Worm (Caenorhabditis elegans) whole organism, young adult: ENCODE data around the gene T12D8.9.

Experiments
- B0035.1 ChIP-seq: sonication (generic microtip); optimal IDR thresholded peaks from 2 replicates; lab custom pipeline; 2016; ENCODE audit warnings: missing genetic modification characterization, mild to moderate bottlenecking, missing compliant biosample characterization, missing genotype, missing genetic modification reagents
- B0261.1 ChIP-seq: sonication (generic microtip); optimal IDR thresholded peaks from 2 replicates; lab custom pipeline; 2016; ENCODE audit warnings: mild to moderate bottlenecking, missing genetic modification characterization, moderate library complexity, missing compliant biosample characterization
- F22D6.2 ChIP-seq: sonication (generic microtip); optimal IDR thresholded peaks from 2 replicates; lab custom pipeline; 2016; ENCODE audit warnings: mild to moderate bottlenecking, missing genetic modification characterization, missing compliant biosample characterization
- F37B4.10 ChIP-seq: fragments of 200-800 bp; sonication (Bioruptor generic); IDR thresholded peaks from 2 replicates; pipeline ENCODE4 v1.3.6; 2022; ENCODE audit warnings: missing genetic modification characterization, missing compliant biosample characterization
- F39B2.1 ChIP-seq: fragments of 200-800 bp; sonication (Bioruptor generic); IDR thresholded peaks from 2 replicates; pipeline ENCODE4 v1.3.6; 2022; ENCODE audit warnings: missing genetic modification reagents, missing genetic modification characterization, missing compliant biosample characterization
- F49E8.2 ChIP-seq: sonication (generic microtip); optimal IDR thresholded peaks from 3 replicates; lab custom pipeline; 2017; ENCODE audit warnings: missing genetic modification characterization, mild to moderate bottlenecking, missing compliant biosample characterization, antibody characterized with exemption, moderate library complexity; ENCODE audit not compliant: insufficient read depth
- F57C9.4 ChIP-seq: sonication (generic microtip); optimal IDR thresholded peaks from 2 replicates; lab custom pipeline; 2017; ENCODE audit warnings: mild to moderate bottlenecking, missing genetic modification characterization, missing compliant biosample characterization
- Y95B8A.8 ChIP-seq: fragments of 200-800 bp; sonication (Bioruptor generic); IDR thresholded peaks from 2 replicates; pipeline ENCODE4 v1.3.6; 2022; ENCODE audit warnings: missing genetic modification reagents, missing genetic modification characterization, missing compliant biosample characterization
- ZK185.1 ChIP-seq: sonication (generic microtip); optimal IDR thresholded peaks from 2 replicates; lab custom pipeline; 2016; ENCODE audit warnings: mild to moderate bottlenecking, missing genetic modification characterization, missing compliant biosample characterization; ENCODE audit not compliant: poor library complexity, severe bottlenecking
- akir-1 ChIP-seq: fragments of 200-800 bp; sonication (Bioruptor generic); optimal IDR thresholded peaks from 2 replicates; lab custom pipeline; 2018; ENCODE audit warnings: mild to moderate bottlenecking, missing genetic modification characterization, moderate library complexity, missing compliant biosample characterization
- attf-5 ChIP-seq: fragments of 200-800 bp; sonication (Bioruptor generic); optimal IDR thresholded peaks from 2 replicates; lab custom pipeline; 2018; ENCODE audit warnings: mild to moderate bottlenecking, missing genetic modification characterization, missing compliant biosample characterization
- cebp-1 ChIP-seq, 2 experiments: fragments of 200-800 bp in 1 of 2; sonication (Bioruptor generic) in 1 of 2; sonication (generic microtip) in 1 of 2; IDR thresholded peaks in 1 of 2; optimal IDR thresholded peaks in 1 of 2; 2 replicates each; pipeline versions ENCODE4 v1.3.6 to Lab custom; 2017 to 2022; ENCODE audit warnings: missing compliant biosample characterization in 2 of 2, missing genetic modification characterization in 2 of 2, mild to moderate bottlenecking in 1 of 2, missing genetic modification reagents in 1 of 2, moderate library complexity in 1 of 2
- ceh-58 ChIP-seq: fragments of 200-800 bp; sonication (Bioruptor generic); IDR thresholded peaks from 2 replicates; pipeline ENCODE4 v1.3.6; 2022; ENCODE audit warnings: missing genetic modification characterization, missing compliant biosample characterization
- ceh-79 ChIP-seq: sonication (generic microtip); optimal IDR thresholded peaks from 2 replicates; lab custom pipeline; 2017; ENCODE audit warnings: mild to moderate bottlenecking, missing genetic modification characterization, missing compliant biosample characterization
- dox-1 ChIP-seq: fragments of 200-800 bp; sonication (Bioruptor generic); IDR thresholded peaks from 2 replicates; pipeline ENCODE4 v1.3.6; 2022; ENCODE audit warnings: missing genetic modification reagents, missing genetic modification characterization, missing compliant biosample characterization
- efl-1 ChIP-seq: fragments of 150-350 bp; optimal IDR thresholded peaks from 2 replicates; lab custom pipeline; 2014; ENCODE audit warnings: missing biosample characterization, missing genetic modification reagents, missing genetic modification characterization
- egrh-3 ChIP-seq: fragments of 200-800 bp; sonication (Bioruptor generic); IDR thresholded peaks from 2 replicates; pipeline ENCODE4 v1.3.6; 2022; ENCODE audit warnings: missing genetic modification reagents, missing genetic modification characterization, missing compliant biosample characterization
- fkh-3 ChIP-seq: sonication (generic microtip); optimal IDR thresholded peaks from 2 replicates; lab custom pipeline; 2016; ENCODE audit warnings: mild to moderate bottlenecking, missing genetic modification characterization, missing compliant biosample characterization
- him-1 ChIP-seq: sonication (generic microtip); optimal IDR thresholded peaks from 2 replicates; lab custom pipeline; 2016; ENCODE audit warnings: missing genotype, missing genetic modification reagents, missing genetic modification characterization, missing compliant biosample characterization
- hlh-26 ChIP-seq: fragments of 200-800 bp; sonication (Bioruptor generic); conservative IDR thresholded peaks from 2 replicates; pipeline ENCODE4 v1.3.6; 2022; ENCODE audit warnings: missing genetic modification reagents, missing genetic modification characterization, missing compliant biosample characterization
- hrde-1 ChIP-seq: sonication (generic microtip); optimal IDR thresholded peaks from 2 replicates; lab custom pipeline; 2016; ENCODE audit warnings: missing genetic modification characterization, mild to moderate bottlenecking, missing compliant biosample characterization, moderate library complexity, missing genotype, missing genetic modification reagents, borderline replicate concordance
- hsf-1 ChIP-seq: fragments of 200-800 bp; sonication (Bioruptor generic); IDR thresholded peaks from 2 replicates; pipeline ENCODE4 v1.3.6; 2022; ENCODE audit warnings: missing genetic modification reagents, missing genetic modification characterization, missing compliant biosample characterization
- let-526 ChIP-seq: fragments of 200-800 bp; sonication (Bioruptor generic); IDR thresholded peaks from 2 replicates; pipeline ENCODE4 v1.3.6; 2022; ENCODE audit warnings: missing genetic modification reagents, missing genetic modification characterization, missing compliant biosample characterization
- lin-26 ChIP-seq: fragments of 200-800 bp; sonication (Bioruptor generic); IDR thresholded peaks from 2 replicates; pipeline ENCODE4 v1.3.6; 2022; ENCODE audit warnings: missing genetic modification reagents, missing genetic modification characterization, missing compliant biosample characterization
- lin-35 ChIP-seq, 3 experiments: fragments of 150-350 bp in 2 of 3; sonication (generic microtip) in 1 of 3; optimal IDR thresholded peaks; 2 replicates each; lab custom pipeline; 2014 to 2018; ENCODE audit warnings: missing biosample characterization in 3 of 3, missing genetic modification characterization in 3 of 3, missing genetic modification reagents in 3 of 3
- lsl-1 ChIP-seq: fragments of 200-800 bp; sonication (Bioruptor generic); optimal IDR thresholded peaks from 2 replicates; lab custom pipeline; 2018; ENCODE audit warnings: mild to moderate bottlenecking, missing genetic modification characterization, moderate library complexity, missing compliant biosample characterization
- lsy-27 ChIP-seq: sonication (generic microtip); optimal IDR thresholded peaks from 2 replicates; lab custom pipeline; 2017; ENCODE audit warnings: missing genetic modification characterization, mild to moderate bottlenecking, missing compliant biosample characterization, antibody characterized with exemption, missing genotype, borderline replicate concordance; ENCODE audit not compliant: insufficient read depth
- madf-3 ChIP-seq: fragments of 200-800 bp; sonication (Bioruptor generic); IDR thresholded peaks from 2 replicates; pipeline ENCODE4 v1.3.6; 2022; ENCODE audit warnings: missing genetic modification reagents, missing genetic modification characterization, missing compliant biosample characterization
- mcd-1 ChIP-seq: fragments of 200-800 bp; sonication (Bioruptor generic); IDR thresholded peaks from 2 replicates; pipeline ENCODE4 v1.3.6; 2022; ENCODE audit warnings: missing genetic modification reagents, missing genetic modification characterization, missing compliant biosample characterization
- nfyb-1 ChIP-seq: fragments of 200-800 bp; sonication (Bioruptor generic); IDR thresholded peaks from 2 replicates; pipeline ENCODE4 v1.3.6; 2022; ENCODE audit warnings: missing genetic modification reagents, missing genetic modification characterization, missing compliant biosample characterization
- nhr-27 ChIP-seq: fragments of 200-800 bp; sonication (Bioruptor generic); optimal IDR thresholded peaks from 2 replicates; lab custom pipeline; 2018; ENCODE audit warnings: mild to moderate bottlenecking, missing genetic modification characterization, moderate library complexity, missing compliant biosample characterization
- nhr-80 ChIP-seq: sonication (generic microtip); optimal IDR thresholded peaks from 2 replicates; lab custom pipeline; 2016; ENCODE audit warnings: missing genetic modification characterization, missing compliant biosample characterization
- rcor-1 ChIP-seq: fragments of 200-800 bp; sonication (Bioruptor generic); IDR thresholded peaks from 2 replicates; pipeline ENCODE4 v1.3.6; 2022; ENCODE audit warnings: missing genetic modification reagents, missing genetic modification characterization, missing compliant biosample characterization
- repo-1 ChIP-seq: sonication (generic microtip); optimal IDR thresholded peaks from 2 replicates; lab custom pipeline; 2017; ENCODE audit warnings: mild to moderate bottlenecking, missing genetic modification characterization, missing compliant biosample characterization
- rpc-1 ChIP-seq, 2 experiments: fragments of 150-350 bp in 1 of 2; sonication (generic microtip) in 1 of 2; optimal IDR thresholded peaks; 2 replicates each; lab custom pipeline; 2014 to 2018; ENCODE audit warnings: missing biosample characterization in 1 of 2, missing genetic modification characterization in 1 of 2, missing genetic modification reagents in 1 of 2, missing genotype in 1 of 2
- snpc-1.3 ChIP-seq: sonication (generic microtip); optimal IDR thresholded peaks from 2 replicates; lab custom pipeline; 2017; ENCODE audit warnings: missing genetic modification characterization, mild to moderate bottlenecking, missing compliant biosample characterization, antibody characterized with exemption, moderate library complexity, missing genotype, missing genetic modification reagents; ENCODE audit not compliant: insufficient read depth
- snpc-4 ChIP-seq, 5 experiments: fragments of 150-350 bp in 1 of 5; sonication (generic microtip) in 4 of 5; optimal IDR thresholded peaks; 2 replicates each; lab custom pipeline; 2014 to 2018; ENCODE audit warnings: missing genetic modification characterization in 5 of 5, missing biosample characterization in 3 of 5, antibody characterized with exemption in 2 of 5, mild to moderate bottlenecking in 2 of 5, missing compliant biosample characterization in 2 of 5, missing genotype in 2 of 5, moderate library complexity in 2 of 5, missing genetic modification reagents in 1 of 5
- unc-130 ChIP-seq: sonication (generic microtip); optimal IDR thresholded peaks from 2 replicates; lab custom pipeline; 2016; ENCODE audit warnings: missing genetic modification reagents, missing genetic modification characterization, missing compliant biosample characterization
- zfh-2 ChIP-seq: fragments of 200-800 bp; sonication (Bioruptor generic); conservative IDR thresholded peaks from 2 replicates; pipeline ENCODE4 v1.3.6; 2022; ENCODE audit warnings: missing genetic modification reagents, missing genetic modification characterization, missing compliant biosample characterization
- zim-3 ChIP-seq: sonication (generic microtip); optimal IDR thresholded peaks from 2 replicates; lab custom pipeline; 2017; ENCODE audit warnings: mild to moderate bottlenecking, missing genetic modification characterization, moderate library complexity, missing compliant biosample characterization
- ztf-3 ChIP-seq: fragments of 200-800 bp; sonication (Bioruptor generic); optimal IDR thresholded peaks from 2 replicates; lab custom pipeline; 2018; ENCODE audit warnings: mild to moderate bottlenecking, missing genetic modification characterization, missing compliant biosample characterization
- ztf-6 ChIP-seq: fragments of 200-800 bp; sonication (Bioruptor generic); IDR thresholded peaks from 2 replicates; pipeline ENCODE4 v1.3.6; 2022; ENCODE audit warnings: missing genetic modification reagents, missing genetic modification characterization, missing compliant biosample characterization

T12D8.9 gene

ce11 chrIII:13615530-13615929 is 1.4 kb upstream of the T12D8.9 start:
- TF ChIP-seq dox-1 (GFP tag; lab: Robert Waterston, UW) (peak; percentile 36; the same call in 1 of the 2 replicates), fkh-3 (peak; percentile 43), hlh-26 (GFP tag; lab: Robert Waterston, UW) (no peak), efl-1 (GFP tag; lab: Kevin White, UChicago) (no peak), F49E8.2 (tag; lab: Kevin White, UChicago) (no peak), mcd-1 (GFP tag; lab: Robert Waterston, UW) (0 out of 2 replicates have a peak, but pooled peaks have one; percentile 19), lsl-1 (no peak), lin-26 (GFP tag; lab: Robert Waterston, UW) (0 out of 2 replicates have a peak, but pooled peaks have one; percentile 42), zfh-2 (GFP tag; lab: Robert Waterston, UW) (peak; percentile 94), egrh-3 (peak; percentile 82)

- TF ChIP-seq nfyb-1 (GFP tag; lab: Robert Waterston, UW) (0 out of 2 replicates have a peak, but pooled peaks have one; percentile 23), nhr-80 (tag; lab: Kevin White, UChicago) (no peak), lin-35 (GFP tag; optimal IDR thresholded peaks at IDR 0.05; lab: Kevin White, UChicago) (peak in 1 of 3 experiments; percentile 4), snpc-4 (GFP tag; optimal IDR thresholded peaks at IDR 0.05; lab: Kevin White, UChicago) (no peak), snpc-4 (tag; optimal IDR thresholded peaks at IDR 0.05; lab: Kevin White, UChicago) (no peak)
Observed at ce11 chrIII:13621012-13621411, 4.1 kb downstream of the T12D8.9 start.

- no peak for TF ChIP-seq lsy-27 (tag; lab: Kevin White, UChicago)
- no peak for TF ChIP-seq snpc-1.3 (tag; lab: Kevin White, UChicago)
- no peak for TF ChIP-seq snpc-4 (GFP tag; optimal IDR thresholded peaks at IDR 0.05; lab: Kevin White, UChicago)
- no peak for TF ChIP-seq snpc-4 (tag; optimal IDR thresholded peaks at IDR 0.05; lab: Kevin White, UChicago)
- no peak for TF ChIP-seq Y95B8A.8 (GFP tag; lab: Robert Waterston, UW)
- TF ChIP-seq hsf-1 (GFP tag; lab: Robert Waterston, UW): peak; percentile 45; the same call in 1 of the 2 replicates
- no peak for TF ChIP-seq let-526
- TF ChIP-seq F22D6.2 (tag; lab: Kevin White, UChicago): no peak
- TF ChIP-seq ceh-79 (tag; lab: Kevin White, UChicago): no peak
- TF ChIP-seq cebp-1 (GFP tag; IDR thresholded peaks at IDR 0.05; lab: Robert Waterston, UW): no peak
- TF ChIP-seq cebp-1 (tag; optimal IDR thresholded peaks at IDR 0.05; lab: Kevin White, UChicago): no peak
- TF ChIP-seq ztf-6 (GFP tag; lab: Robert Waterston, UW): no peak
- no peak for TF ChIP-seq hrde-1
- TF ChIP-seq him-1: no peak
- TF ChIP-seq dox-1 (GFP tag; lab: Robert Waterston, UW): no peak
- no peak for TF ChIP-seq ztf-3 (GFP tag; lab: Kevin White, UChicago)
- TF ChIP-seq F39B2.1 (GFP tag; lab: Robert Waterston, UW): no peak
- no peak for TF ChIP-seq akir-1 (GFP tag; lab: Kevin White, UChicago)
- no peak for TF ChIP-seq ZK185.1 (tag; lab: Kevin White, UChicago)
- no peak for TF ChIP-seq zim-3 (tag; lab: Kevin White, UChicago)
- TF ChIP-seq attf-5 (GFP tag; lab: Kevin White, UChicago): no peak
- peak; percentile 79 for TF ChIP-seq zfh-2 (GFP tag; lab: Robert Waterston, UW)
- no peak for TF ChIP-seq B0261.1 (tag; lab: Kevin White, UChicago)
- no peak for TF ChIP-seq F37B4.10 (GFP tag; lab: Robert Waterston, UW)
- TF ChIP-seq F57C9.4 (tag; lab: Kevin White, UChicago): no peak
- no peak for TF ChIP-seq nhr-27 (tag; lab: Kevin White, UChicago)
- TF ChIP-seq madf-3 (GFP tag; lab: Robert Waterston, UW): 0 out of 2 replicates have a peak, but pooled peaks have one; percentile 30
- TF ChIP-seq unc-130 (GFP tag; lab: Kevin White, UChicago): no peak
- no peak for TF ChIP-seq B0035.1
- TF ChIP-seq rcor-1 (GFP tag; lab: Robert Waterston, UW): 0 out of 2 replicates have a peak, but pooled peaks have one; percentile 9
- no peak for TF ChIP-seq repo-1
- no peak for TF ChIP-seq ceh-58
- TF ChIP-seq egrh-3: peak; percentile 53; the same call in 1 of the 2 replicates
- TF ChIP-seq rpc-1 (optimal IDR thresholded peaks at IDR 0.05; lab: Kevin White, UChicago): no peak
- TF ChIP-seq rpc-1 (tag; optimal IDR thresholded peaks at IDR 0.05; lab: Kevin White, UChicago): no peak
Observed at ce11 chrIII:13621717-13622116, 4.8 kb downstream of the T12D8.9 start.
